Worm (Caenorhabditis elegans): ENCODE measurements around the gene gst-4.

Gene gst-4

DNA sequence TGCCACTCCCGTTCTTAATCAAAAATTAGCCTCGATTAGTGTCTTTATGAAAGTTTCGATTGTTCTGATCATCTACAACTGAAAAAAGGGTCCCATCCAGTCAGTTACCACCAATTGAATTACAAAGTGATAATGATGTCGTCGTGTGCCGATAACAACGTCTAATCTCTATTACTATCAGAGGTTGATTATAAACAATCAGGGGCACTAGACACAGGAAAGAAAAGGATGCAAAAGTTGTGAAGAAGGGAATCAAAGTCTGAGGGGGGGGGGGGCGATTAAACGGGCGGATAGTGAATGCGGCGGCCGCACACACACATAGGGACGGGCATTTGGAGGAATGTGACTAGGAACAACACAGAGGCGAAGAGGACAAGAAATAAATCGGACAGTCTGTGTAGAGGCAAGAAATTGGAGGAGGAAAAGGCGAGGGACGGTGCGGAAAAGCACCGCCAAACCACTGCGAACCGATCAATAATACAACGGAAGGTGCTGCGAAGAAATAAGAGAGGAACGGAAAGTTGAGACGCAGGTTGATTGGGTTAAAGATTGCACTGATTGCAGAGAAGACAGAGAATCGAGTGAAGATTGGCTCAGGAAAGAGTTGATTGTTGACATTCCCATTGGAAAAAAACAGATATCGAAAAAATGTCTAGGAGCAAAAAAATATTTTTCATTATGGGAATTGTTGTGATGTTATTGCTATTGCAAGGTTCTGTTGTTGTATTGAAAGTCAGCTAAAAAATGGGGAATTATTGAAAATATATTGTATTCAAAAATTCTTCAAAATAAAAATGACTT is 33.1 kb downstream of the gst-4 start:
- TF ChIP-seq egl-43 (GFP tag; IDR thresholded peaks at IDR 0.05) (peak; percentile 16; the same call in 1 of the 2 replicates), mxl-3 (GFP tag; optimal IDR thresholded peaks at IDR 0.05) (peak; percentile 78), aha-1 (tag) (peak; percentile 89), dve-1 (tag; optimal IDR thresholded peaks at IDR 0.05; ENCODE audit: insufficient read depth) (peak; percentile 36), mep-1 (tag; optimal IDR thresholded peaks at IDR 0.05) (no peak), daf-16 (GFP tag; optimal IDR thresholded peaks at IDR 0.05) (peak in 1 of 2 experiments; percentile 92), daf-16 (tag; optimal IDR thresholded peaks at IDR 0.05) (peak; percentile 40), F44E2.7 (GFP tag; IDR thresholded peaks at IDR 0.05) (no peak), hlh-11 (tag; optimal IDR thresholded peaks at IDR 0.05) (peak; percentile 65), unc-62 (GFP tag; optimal IDR thresholded peaks at IDR 0.05 in 1 of 2) (peak in 1 of 2 experiments; percentile 93), unc-62 (tag; optimal IDR thresholded peaks at IDR 0.05) (no peak), nhr-25 (tag; optimal IDR thresholded peaks at IDR 0.05; ENCODE audit: borderline replicate concordance, insufficient read depth) (no peak), spr-1 (tag; optimal IDR thresholded peaks at IDR 0.05) (no peak), set-16 (GFP tag; IDR thresholded peaks at IDR 0.05) (peak; percentile 24; the same call in 1 of the 2 replicates), mxl-2 (GFP tag; conservative IDR thresholded peaks at IDR 0.05) (0 out of 2 replicates have a peak, but pooled peaks have one; percentile 31), lin-39 (tag; optimal IDR thresholded peaks at IDR 0.05) (no peak)

ce11 chrIV:10176252-10176730 is 34.3 kb downstream of the gst-4 start, which contains the start of gene rack-1:
TSS of gene rack-1 (plus strand) at chrIV:10176680.
- TF ChIP-seq ztf-7 (tag; optimal IDR thresholded peaks at IDR 0.05) (no peak), nhr-77 (tag; optimal IDR thresholded peaks at IDR 0.05) (no peak), lin-39 (tag; optimal IDR thresholded peaks at IDR 0.05) (no peak), mdl-1 (tag; optimal IDR thresholded peaks at IDR 0.05) (peak in 1 of 2 experiments; percentile 7), hlh-11 (tag; optimal IDR thresholded peaks at IDR 0.05) (peak; percentile 48), lsy-2 (tag; optimal IDR thresholded peaks at IDR 0.05) (peak in 1 of 2 experiments; percentile 79), dve-1 (tag; optimal IDR thresholded peaks at IDR 0.05; ENCODE audit: insufficient read depth) (peak; percentile 45), hif-1 (tag; optimal IDR thresholded peaks at IDR 0.05) (peak in 1 of 2 experiments; percentile 18), aha-1 (tag) (peak; percentile 54), mxl-3 (GFP tag; optimal IDR thresholded peaks at IDR 0.05) (peak; percentile 16), dpl-1 (GFP tag; optimal IDR thresholded peaks at IDR 0.05) (peak; percentile 38), lin-38 (GFP tag; IDR thresholded peaks at IDR 0.05) (peak; percentile 51), rbr-2 (tag; optimal IDR thresholded peaks at IDR 0.05) (peak; percentile 39), hmg-1.1 (GFP tag; IDR thresholded peaks at IDR 0.05) (peak; percentile 49), ceh-20 (GFP tag; IDR thresholded peaks at IDR 0.05) (no peak), unc-130 (GFP tag; optimal IDR thresholded peaks at IDR 0.05) (peak; percentile 17), daf-16 (GFP tag; optimal IDR thresholded peaks at IDR 0.05) (no peak), daf-16 (tag; optimal IDR thresholded peaks at IDR 0.05) (peak; percentile 38), nhr-11 (tag; optimal IDR thresholded peaks at IDR 0.05) (peak; percentile 14), nhr-6 (tag; optimal IDR thresholded peaks at IDR 0.05) (no peak), fkh-10 (GFP tag; optimal IDR thresholded peaks at IDR 0.05) (peak; percentile 11), duxl-1 (tag; optimal IDR thresholded peaks at IDR 0.05; ENCODE audit: poor library complexity) (no peak), nhr-28 (tag; optimal IDR thresholded peaks at IDR 0.05) (peak; percentile 44), skn-1 (tag; optimal IDR thresholded peaks at IDR 0.05) (no peak), mep-1 (tag; optimal IDR thresholded peaks at IDR 0.05) (peak; percentile 65), nhr-76 (tag; optimal IDR thresholded peaks at IDR 0.05) (no peak), mes-2 (tag; optimal IDR thresholded peaks at IDR 0.05; ENCODE audit: poor library complexity, severe bottlenecking) (peak; percentile 78), lim-7 (GFP tag; IDR thresholded peaks at IDR 0.05) (no peak), lin-29 (GFP tag; IDR thresholded peaks at IDR 0.05) (no peak), zip-11 (GFP tag; IDR thresholded peaks at IDR 0.05) (no peak), daf-19 (GFP tag; conservative IDR thresholded peaks at IDR 0.05) (no peak), hlh-30 (tag; optimal IDR thresholded peaks at IDR 0.05; ENCODE audit: insufficient read depth) (peak; percentile 12), attf-4 (tag; optimal IDR thresholded peaks at IDR 0.05) (no peak)
